Fruit fly (Drosophila melanogaster): ENCODE data around the gene Rcd2.

- TF ChIP-seq Rel (GFP tag; optimal IDR thresholded peaks at IDR 0.05): no peak
- no peak for TF ChIP-seq Rel (tag; optimal IDR thresholded peaks at IDR 0.05)
- no peak for TF ChIP-seq dl (GFP tag; optimal IDR thresholded peaks at IDR 0.05; ENCODE audit: insufficient read depth in 1 of 2, partially characterized antibody in 2 of 2)
These were observed 37.0 kb downstream of the Rcd2 start for dm6 chr3L:20503256-20503655.
